Worm (Caenorhabditis elegans) whole organism, L4 larva: Measurements from ENCODE around the gene lips-1.

Source experiments
- F26F4.8 ChIP-seq: fragments of 200-800 bp; sonication (Bioruptor generic); conservative IDR thresholded peaks from 2 replicates; pipeline ENCODE4 v1.3.6; 2022; ENCODE audit warnings: missing genetic modification characterization, missing compliant biosample characterization
- F44E2.7 ChIP-seq: fragments of 200-800 bp; sonication (Bioruptor generic); IDR thresholded peaks from 2 replicates; pipeline ENCODE4 v2.1.2; 2022; ENCODE audit warnings: missing genetic modification characterization, missing compliant biosample characterization
- F49E8.2 ChIP-seq: sonication (generic microtip); optimal IDR thresholded peaks from 2 replicates; lab custom pipeline; 2016; ENCODE audit warnings: missing compliant biosample characterization, mild to moderate bottlenecking, missing genetic modification characterization, borderline replicate concordance
- R02D3.7 ChIP-seq: fragments of 150-350 bp; sonication (generic microtip); optimal IDR thresholded peaks from 3 replicates; lab custom pipeline; 2014; ENCODE audit warnings: missing biosample characterization, missing genetic modification characterization
- T26A8.4 ChIP-seq: fragments of 200-800 bp; sonication (Bioruptor generic); IDR thresholded peaks from 2 replicates; pipeline ENCODE4 v1.3.6; 2022; ENCODE audit warnings: missing genetic modification characterization, missing compliant biosample characterization
- Y48G9A.11 ChIP-seq: fragments of 200-800 bp; sonication (Bioruptor generic); IDR thresholded peaks from 2 replicates; pipeline ENCODE4 v1.3.6; 2022; ENCODE audit warnings: missing genetic modification reagents, missing genetic modification characterization, missing compliant biosample characterization
- ZK337.2 ChIP-seq: fragments of 200-800 bp; sonication (Bioruptor generic); IDR thresholded peaks from 2 replicates; pipeline ENCODE4 v1.3.6; 2022; ENCODE audit warnings: missing genetic modification reagents, missing genetic modification characterization, missing compliant biosample characterization
- ZK546.5 ChIP-seq, 2 experiments: sonication (generic microtip); optimal IDR thresholded peaks; 2 replicates each; lab custom pipeline; 2017; ENCODE audit warnings: missing biosample characterization in 2 of 2, missing genetic modification characterization in 2 of 2
- aha-1 ChIP-seq: fragments of 150-350 bp; peaks from one replicate; lab custom pipeline; 2014; ENCODE audit warnings: missing biosample characterization, missing genetic modification characterization
- attf-4 ChIP-seq: sonication (generic microtip); optimal IDR thresholded peaks from 3 replicates; lab custom pipeline; 2017; ENCODE audit warnings: missing biosample characterization, missing genetic modification characterization
- ceh-28 ChIP-seq: fragments of 150-350 bp; optimal IDR thresholded peaks from 2 replicates; lab custom pipeline; 2014; ENCODE audit warnings: missing biosample characterization, missing genetic modification reagents, missing genetic modification characterization
- ceh-44 ChIP-seq: fragments of 200-800 bp; sonication (Bioruptor generic); IDR thresholded peaks from 2 replicates; pipeline ENCODE4 v1.3.6; 2022; ENCODE audit warnings: missing genetic modification reagents, missing genetic modification characterization, missing compliant biosample characterization
- ces-1 ChIP-seq: fragments of 150-350 bp; sonication (generic microtip); optimal IDR thresholded peaks from 4 replicates; lab custom pipeline; 2014; ENCODE audit warnings: missing biosample characterization, missing genetic modification reagents, missing genetic modification characterization
- cey-2 ChIP-seq: sonication (generic microtip); optimal IDR thresholded peaks from 3 replicates; lab custom pipeline; 2017; ENCODE audit warnings: missing genetic modification characterization, mild to moderate bottlenecking, missing compliant biosample characterization, antibody characterized with exemption, borderline replicate concordance; ENCODE audit not compliant: insufficient read depth
- daf-16 ChIP-seq, 3 experiments: sonication (generic microtip); optimal IDR thresholded peaks; 2 replicates each; lab custom pipeline; 2016 to 2017; ENCODE audit warnings: missing genetic modification characterization in 3 of 3, missing genetic modification reagents in 3 of 3, mild to moderate bottlenecking in 2 of 3, missing compliant biosample characterization in 2 of 3, missing biosample characterization in 1 of 3, moderate library complexity in 1 of 3
- dmd-6 ChIP-seq: fragments of 200-800 bp; sonication (Bioruptor generic); IDR thresholded peaks from 2 replicates; pipeline ENCODE4 v1.3.6; 2022; ENCODE audit warnings: missing genetic modification reagents, missing genetic modification characterization, missing compliant biosample characterization
- dmd-8 ChIP-seq: fragments of 200-800 bp; sonication (Bioruptor generic); IDR thresholded peaks from 2 replicates; pipeline ENCODE4 v1.3.6; 2022; ENCODE audit warnings: missing genetic modification characterization, missing compliant biosample characterization
- dpl-1 ChIP-seq: fragments of 150-350 bp; optimal IDR thresholded peaks from 2 replicates; lab custom pipeline; 2014; ENCODE audit warnings: missing biosample characterization, missing genetic modification reagents, missing genetic modification characterization
- duxl-1 ChIP-seq: sonication (generic microtip); optimal IDR thresholded peaks from 2 replicates; lab custom pipeline; 2016; ENCODE audit warnings: mild to moderate bottlenecking, missing genetic modification characterization, moderate library complexity, missing compliant biosample characterization; ENCODE audit not compliant: poor library complexity
- gei-8 ChIP-seq: fragments of 200-800 bp; sonication (Bioruptor generic); optimal IDR thresholded peaks from 2 replicates; lab custom pipeline; 2018; ENCODE audit warnings: mild to moderate bottlenecking, missing genetic modification characterization, missing compliant biosample characterization
- hif-1 ChIP-seq, 2 experiments: sonication (generic microtip); optimal IDR thresholded peaks; 2 replicates each; lab custom pipeline; 2016 to 2017; ENCODE audit warnings: missing compliant biosample characterization in 2 of 2, missing genetic modification characterization in 2 of 2, missing genetic modification reagents in 2 of 2, missing genotype in 2 of 2, mild to moderate bottlenecking in 1 of 2
- hlh-30 ChIP-seq: sonication (generic microtip); optimal IDR thresholded peaks from 2 replicates; lab custom pipeline; 2017; ENCODE audit warnings: antibody characterized with exemption, mild to moderate bottlenecking, missing genetic modification characterization, missing compliant biosample characterization; ENCODE audit not compliant: insufficient read depth
- hmg-1.1 ChIP-seq: fragments of 200-800 bp; sonication (Bioruptor generic); IDR thresholded peaks from 2 replicates; pipeline ENCODE4 v1.3.6; 2022; ENCODE audit warnings: missing genetic modification reagents, missing genetic modification characterization, missing compliant biosample characterization
- lin-38 ChIP-seq: fragments of 200-800 bp; sonication (Bioruptor generic); IDR thresholded peaks from 2 replicates; pipeline ENCODE4 v1.3.6; 2022; ENCODE audit warnings: missing genetic modification reagents, missing genetic modification characterization, missing compliant biosample characterization
- lir-3 ChIP-seq: sonication (generic microtip); optimal IDR thresholded peaks from 2 replicates; lab custom pipeline; 2016; ENCODE audit warnings: mild to moderate bottlenecking, missing genetic modification characterization, missing compliant biosample characterization
- lsy-2 ChIP-seq, 2 experiments: fragments of 150-350 bp in 1 of 2; sonication (generic microtip) in 1 of 2; optimal IDR thresholded peaks; 2 replicates each; lab custom pipeline; 2014 to 2017; ENCODE audit warnings: missing biosample characterization in 2 of 2, missing genetic modification characterization in 2 of 2
- mdt-29 ChIP-seq: fragments of 200-800 bp; sonication (Bioruptor generic); IDR thresholded peaks from 2 replicates; pipeline ENCODE4 v1.3.6; 2022; ENCODE audit warnings: missing genetic modification reagents, missing genetic modification characterization, missing compliant biosample characterization
- mes-2 ChIP-seq: sonication (generic microtip); optimal IDR thresholded peaks from 2 replicates; lab custom pipeline; 2016; ENCODE audit warnings: missing genotype, mild to moderate bottlenecking, missing genetic modification characterization, missing compliant biosample characterization; ENCODE audit not compliant: poor library complexity, severe bottlenecking
- mxl-3 ChIP-seq: fragments of 200-800 bp; sonication (Bioruptor generic); optimal IDR thresholded peaks from 2 replicates; lab custom pipeline; 2018; ENCODE audit warnings: mild to moderate bottlenecking, missing genetic modification characterization, missing compliant biosample characterization
- nhr-11 ChIP-seq: fragments of 150-350 bp; optimal IDR thresholded peaks from 2 replicates; lab custom pipeline; 2014; ENCODE audit warnings: missing biosample characterization, missing genetic modification characterization
- nhr-237 ChIP-seq: sonication (generic microtip); optimal IDR thresholded peaks from 2 replicates; lab custom pipeline; 2017; ENCODE audit warnings: missing biosample characterization, missing genetic modification characterization
- nhr-25 ChIP-seq: sonication (generic microtip); optimal IDR thresholded peaks from 2 replicates; lab custom pipeline; 2017; ENCODE audit warnings: missing genetic modification characterization, mild to moderate bottlenecking, missing compliant biosample characterization, antibody characterized with exemption, moderate library complexity, borderline replicate concordance; ENCODE audit not compliant: insufficient read depth
- nhr-48 ChIP-seq: sonication (generic microtip); optimal IDR thresholded peaks from 2 replicates; lab custom pipeline; 2016; ENCODE audit warnings: mild to moderate bottlenecking, missing genetic modification characterization, missing compliant biosample characterization
- nhr-77 ChIP-seq: fragments of 150-350 bp; optimal IDR thresholded peaks from 2 replicates; lab custom pipeline; 2014; ENCODE audit warnings: missing biosample characterization, missing genetic modification characterization
- pha-4 ChIP-seq, 2 experiments: fragments of 150-350 bp in 1 of 2; fragments of 200-800 bp in 1 of 2; sonication (Bioruptor generic) in 1 of 2; IDR thresholded peaks in 1 of 2; optimal IDR thresholded peaks in 1 of 2; 2 replicates each; pipeline versions ENCODE4 v1.3.6 to Lab custom; 2014 to 2022; ENCODE audit warnings: missing genetic modification characterization in 2 of 2, missing genetic modification reagents in 2 of 2, missing biosample characterization in 1 of 2, missing compliant biosample characterization in 1 of 2
- rbr-2 ChIP-seq: sonication (generic microtip); optimal IDR thresholded peaks from 2 replicates; lab custom pipeline; 2016; ENCODE audit warnings: missing genotype, missing genetic modification characterization, missing compliant biosample characterization
- saeg-2 ChIP-seq: fragments of 200-800 bp; sonication (Bioruptor generic); IDR thresholded peaks from 2 replicates; pipeline ENCODE4 v1.3.6; 2022; ENCODE audit warnings: missing genetic modification reagents, missing genetic modification characterization, missing compliant biosample characterization
- sdz-12 ChIP-seq: fragments of 200-800 bp; sonication (Bioruptor generic); optimal IDR thresholded peaks from 2 replicates; lab custom pipeline; 2018; ENCODE audit warnings: mild to moderate bottlenecking, missing genetic modification characterization, missing compliant biosample characterization
- set-16 ChIP-seq: fragments of 200-800 bp; sonication (Bioruptor generic); IDR thresholded peaks from 2 replicates; pipeline ENCODE4 v1.3.6; 2022; ENCODE audit warnings: missing genetic modification reagents, missing genetic modification characterization, missing compliant biosample characterization
- snpc-4 ChIP-seq: fragments of 150-350 bp; optimal IDR thresholded peaks from 2 replicates; lab custom pipeline; 2014; ENCODE audit warnings: missing biosample characterization, missing genetic modification characterization
- unc-39 ChIP-seq: sonication (generic microtip); optimal IDR thresholded peaks from 2 replicates; lab custom pipeline; 2017; ENCODE audit warnings: missing biosample characterization, missing genetic modification characterization
- unc-62 ChIP-seq, 3 experiments: fragments of 150-350 bp in 1 of 3; sonication (generic microtip); optimal IDR thresholded peaks in 2 of 3; peaks in 1 of 3; 1 replicate in 1 of 3; 2 replicates in 2 of 3; lab custom pipeline; 2014 to 2017; ENCODE audit warnings: missing biosample characterization in 3 of 3, missing genetic modification characterization in 3 of 3, missing genetic modification reagents in 3 of 3, missing genotype in 1 of 3
- vab-7 ChIP-seq: fragments of 200-800 bp; sonication (Bioruptor generic); IDR thresholded peaks from 2 replicates; pipeline ENCODE4 v1.3.6; 2022; ENCODE audit warnings: missing genetic modification reagents, missing genetic modification characterization, missing compliant biosample characterization
- zip-11 ChIP-seq: fragments of 200-800 bp; sonication (Bioruptor generic); IDR thresholded peaks from 2 replicates; pipeline ENCODE4 v1.3.6; 2022; ENCODE audit warnings: missing genetic modification characterization, missing compliant biosample characterization
- ztf-11 ChIP-seq: fragments of 150-350 bp; optimal IDR thresholded peaks from 2 replicates; lab custom pipeline; 2014; ENCODE audit warnings: missing biosample characterization, missing genetic modification characterization

lips-1 gene

ce11 chrX:12452143-12452570 lies 40.4 kb upstream of the lips-1 start (continued):
- TF ChIP-seq zip-11 (GFP tag; lab: Robert Waterston, UW) (no peak), ZK546.5 (tag; optimal IDR thresholded peaks at IDR 0.05; lab: Kevin White, UChicago) (no peak), hif-1 (tag; optimal IDR thresholded peaks at IDR 0.05; lab: Kevin White, UChicago) (peak in 1 of 2 experiments; percentile 67), Y48G9A.11 (GFP tag; lab: Robert Waterston, UW) (no peak), set-16 (GFP tag; lab: Robert Waterston, UW) (peak; percentile 93), nhr-237 (no peak), attf-4 (tag; lab: Kevin White, UChicago) (no peak), unc-39 (tag; lab: Kevin White, UChicago) (no peak), dmd-8 (GFP tag; lab: Robert Waterston, UW) (no peak), ztf-11 (tag; lab: Kevin White, UChicago) (no peak), hlh-30 (tag; lab: Kevin White, UChicago) (peak; percentile 5), F49E8.2 (tag; lab: Kevin White, UChicago) (no peak)

- TF ChIP-seq nhr-25 (tag; lab: Kevin White, UChicago) (peak; percentile 37), snpc-4 (no peak), duxl-1 (tag; lab: Kevin White, UChicago) (no peak), nhr-77 (tag; lab: Kevin White, UChicago) (peak; percentile 13), gei-8 (no peak), lin-38 (GFP tag; lab: Robert Waterston, UW) (peak; percentile 89), Y48G9A.11 (GFP tag; lab: Robert Waterston, UW) (no peak), ZK337.2 (GFP tag; lab: Robert Waterston, UW) (no peak), rbr-2 (peak; percentile 23), T26A8.4 (GFP tag; lab: Robert Waterston, UW) (no peak), F49E8.2 (tag; lab: Kevin White, UChicago) (no peak), cey-2 (tag; lab: Kevin White, UChicago) (no peak), hmg-1.1 (GFP tag; lab: Robert Waterston, UW) (0 out of 2 replicates have a peak, but pooled peaks have one; percentile 44), R02D3.7 (tag; lab: Kevin White, UChicago) (no peak), mdt-29 (GFP tag; lab: Robert Waterston, UW) (no peak), saeg-2 (GFP tag; lab: Robert Waterston, UW) (no peak), F26F4.8 (GFP tag; lab: Robert Waterston, UW) (no peak), nhr-48 (no peak), mxl-3 (GFP tag; lab: Kevin White, UChicago) (peak; percentile 22), dpl-1 (GFP tag; lab: Kevin White, UChicago) (peak; percentile 36), sdz-12 (GFP tag; lab: Kevin White, UChicago) (no peak), unc-62 (GFP tag; optimal IDR thresholded peaks at IDR 0.05 in 1 of 2; lab: Kevin White, UChicago) (no peak), unc-62 (tag; optimal IDR thresholded peaks at IDR 0.05; lab: Kevin White, UChicago) (no peak), pha-4 (GFP tag; IDR thresholded peaks at IDR 0.05; lab: Robert Waterston, UW) (no peak), pha-4 (tag; optimal IDR thresholded peaks at IDR 0.05; lab: Kevin White, UChicago) (peak; percentile 45), ceh-28 (tag; lab: Kevin White, UChicago) (peak; percentile 14), hlh-30 (tag; lab: Kevin White, UChicago) (peak; percentile 34), vab-7 (GFP tag; lab: Robert Waterston, UW) (no peak), mes-2 (tag; lab: Kevin White, UChicago) (peak; percentile 72), lir-3 (tag; lab: Kevin White, UChicago) (no peak), aha-1 (peak; percentile 100), ces-1 (GFP tag; lab: Kevin White, UChicago) (no peak), attf-4 (tag; lab: Kevin White, UChicago) (no peak), lsy-2 (tag; optimal IDR thresholded peaks at IDR 0.05; lab: Kevin White, UChicago) (peak in 1 of 2 experiments; percentile 68), nhr-11 (peak; percentile 41), ceh-44 (GFP tag; lab: Robert Waterston, UW) (no peak), F44E2.7 (GFP tag; lab: Robert Waterston, UW) (no peak), daf-16 (GFP tag; optimal IDR thresholded peaks at IDR 0.05; lab: Kevin White, UChicago) (no peak), daf-16 (tag; optimal IDR thresholded peaks at IDR 0.05; lab: Kevin White, UChicago) (peak; percentile 22), dmd-6 (GFP tag; lab: Robert Waterston, UW) (peak; percentile 21; the same call in 1 of the 2 replicates)
Measured at ce11 chrX:12454290-12454795, 38.2 kb upstream of the lips-1 start, which contains the start of the genes T18D3.9 and T18D3.1. Gene T18D3.9, minus strand, starts transcription at chrX:12454457. Gene T18D3.1, plus strand, starts transcription at chrX:12454745.
